Fruit fly (Drosophila melanogaster) whole organism, wandering third instar larva: ENCODE measurements around the gene CG15773.

Source experiments
- CG32264 ChIP-seq: fragments of 200-800 bp; sonication (Bioruptor generic); optimal IDR thresholded peaks from 2 replicates; lab custom pipeline; 2016; ENCODE audit warnings: missing biosample characterization, missing genetic modification characterization
- dsf ChIP-seq: sonication (Bioruptor generic); optimal IDR thresholded peaks from 2 replicates; lab custom pipeline; 2016; ENCODE audit warnings: missing biosample characterization, missing genetic modification characterization, borderline replicate concordance
- lola ChIP-seq: fragments of >200 bp; optimal IDR thresholded peaks from 2 replicates; lab custom pipeline; 2017; ENCODE audit warnings: missing biosample characterization, missing genetic modification characterization
- tai ChIP-seq: sonication (Bioruptor generic); optimal IDR thresholded peaks from 2 replicates; lab custom pipeline; 2016; ENCODE audit warnings: missing biosample characterization, missing genetic modification characterization
- usp ChIP-seq: fragments of >200 bp; optimal IDR thresholded peaks from 2 replicates; lab custom pipeline; 2017; ENCODE audit warnings: missing biosample characterization, missing genetic modification characterization

DNA sequence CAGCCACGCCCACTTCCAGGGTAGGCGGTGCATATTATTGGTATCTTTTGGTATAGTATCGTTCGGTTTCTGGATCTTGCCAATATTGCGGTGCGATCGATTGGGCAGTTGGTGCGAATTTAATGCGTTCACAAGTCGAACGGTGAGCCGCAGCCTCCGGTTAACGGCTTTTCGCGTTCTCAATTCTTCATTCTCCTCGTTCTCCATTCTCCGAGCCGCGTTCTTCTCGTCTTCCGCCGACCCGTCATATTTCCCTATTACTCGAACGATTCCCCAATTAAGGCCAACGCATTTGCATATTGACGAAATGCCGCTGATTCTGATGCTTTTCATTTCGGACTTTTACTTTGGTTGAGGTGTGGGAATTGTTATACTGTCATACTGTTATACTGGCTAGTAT lies 44.0 kb downstream of the CG15773 start, which contains the start of gene CG42264:
- TF ChIP-seq usp (GFP tag; lab: Kevin White, UChicago) (no peak), lola (GFP tag; lab: Kevin White, UChicago) (no peak), CG32264 (GFP tag; lab: Kevin White, UChicago) (no peak), dsf (GFP tag; lab: Kevin White, UChicago) (no peak), tai (GFP tag; lab: Kevin White, UChicago) (no peak)
